Fruit fly (Drosophila melanogaster) whole organism, adult: Measurements from ENCODE around the gene dmrt93B.

Experiments used
- CG11617 ChIP-seq: fragments of 200-800 bp; sonication (Bioruptor generic); optimal IDR thresholded peaks from 2 replicates; lab custom pipeline; 2017; ENCODE audit warnings: mild to moderate bottlenecking, missing biosample characterization, missing genetic modification reagents, missing genetic modification characterization
- CG12768 ChIP-seq: fragments of 200-800 bp; sonication (Bioruptor generic); optimal IDR thresholded peaks from 2 replicates; lab custom pipeline; 2017; ENCODE audit warnings: missing biosample characterization, missing genetic modification characterization, mild to moderate bottlenecking, moderate library complexity, missing genetic modification reagents
- CG14711 ChIP-seq: fragments of 200-800 bp; sonication (Bioruptor generic); optimal IDR thresholded peaks from 2 replicates; lab custom pipeline; 2018; ENCODE audit warnings: missing biosample characterization, mild to moderate bottlenecking, missing genetic modification characterization, moderate library complexity
- CG1620 ChIP-seq: fragments of 200-800 bp; sonication (Bioruptor generic); optimal IDR thresholded peaks from 2 replicates; lab custom pipeline; 2016; ENCODE audit warnings: missing biosample characterization, missing genetic modification characterization
- CG33017 ChIP-seq: fragments of 200-800 bp; sonication (Bioruptor generic); optimal IDR thresholded peaks from 2 replicates; lab custom pipeline; 2018; ENCODE audit warnings: missing biosample characterization, mild to moderate bottlenecking, missing genetic modification characterization, moderate library complexity
- CG5204 ChIP-seq: fragments of 200-800 bp; sonication (Bioruptor generic); optimal IDR thresholded peaks from 2 replicates; lab custom pipeline; 2016; ENCODE audit warnings: missing biosample characterization, missing genetic modification characterization
- CG7045 ChIP-seq: fragments of 200-800 bp; sonication (Bioruptor generic); optimal IDR thresholded peaks from 2 replicates; lab custom pipeline; 2017; ENCODE audit warnings: missing biosample characterization, mild to moderate bottlenecking, missing genetic modification characterization
- CG7101 ChIP-seq: fragments of 200-800 bp; sonication (Bioruptor generic); optimal IDR thresholded peaks from 2 replicates; lab custom pipeline; 2018; ENCODE audit warnings: missing biosample characterization, mild to moderate bottlenecking, missing genetic modification characterization, moderate library complexity
- Clk ChIP-seq: fragments of 200-800 bp; sonication (Bioruptor generic); optimal IDR thresholded peaks from 2 replicates; lab custom pipeline; 2017; ENCODE audit warnings: missing biosample characterization, missing genetic modification characterization
- Crg-1 ChIP-seq: fragments of 200-800 bp; sonication (Bioruptor generic); optimal IDR thresholded peaks from 2 replicates; lab custom pipeline; 2016; ENCODE audit warnings: missing biosample characterization, missing genetic modification characterization
- Hr96 ChIP-seq: fragments of 200-800 bp; sonication (Bioruptor generic); optimal IDR thresholded peaks from 2 replicates; lab custom pipeline; 2016; ENCODE audit warnings: missing biosample characterization, missing genetic modification characterization
- Mnt ChIP-seq: fragments of 200-800 bp; sonication (Bioruptor generic); optimal IDR thresholded peaks from 2 replicates; lab custom pipeline; 2016; ENCODE audit warnings: missing biosample characterization, mild to moderate bottlenecking, missing genetic modification characterization
- bab1 ChIP-seq: fragments of 200-800 bp; sonication (Bioruptor generic); optimal IDR thresholded peaks from 3 replicates; lab custom pipeline; 2019; ENCODE audit warnings: missing biosample characterization, mild to moderate bottlenecking, missing genetic modification characterization, moderate library complexity
- cic ChIP-seq: fragments of 200-800 bp; sonication (Bioruptor generic); optimal IDR thresholded peaks from 2 replicates; lab custom pipeline; 2017; ENCODE audit warnings: missing biosample characterization, mild to moderate bottlenecking, missing genetic modification characterization, moderate library complexity
- cnc ChIP-seq, 2 experiments: fragments of >200 bp; optimal IDR thresholded peaks; 2 replicates each; lab custom pipeline; 2017
- kay ChIP-seq: fragments of 200-800 bp; sonication (Bioruptor generic); peaks from one replicate; lab custom pipeline; 2016; ENCODE audit warnings: missing biosample characterization, missing genetic modification characterization, borderline replicate concordance
- ovo ChIP-seq: fragments of 200-800 bp; sonication (Bioruptor generic); optimal IDR thresholded peaks from 2 replicates; lab custom pipeline; 2016; ENCODE audit warnings: missing biosample characterization, missing genetic modification characterization
- pad ChIP-seq: fragments of 200-800 bp; sonication (Bioruptor generic); optimal IDR thresholded peaks from 3 replicates; lab custom pipeline; 2017; ENCODE audit warnings: missing biosample characterization, missing genetic modification characterization, mild to moderate bottlenecking, moderate library complexity, missing genetic modification reagents
- tj ChIP-seq: fragments of 200-800 bp; sonication (Bioruptor generic); optimal IDR thresholded peaks from 3 replicates; lab custom pipeline; 2017; ENCODE audit warnings: missing biosample characterization, mild to moderate bottlenecking, missing genetic modification characterization, moderate library complexity
- toe ChIP-seq: fragments of 200-800 bp; sonication (Bioruptor generic); optimal IDR thresholded peaks from 2 replicates; lab custom pipeline; 2016; ENCODE audit warnings: missing biosample characterization, missing genetic modification characterization

Gene dmrt93B

DNA sequence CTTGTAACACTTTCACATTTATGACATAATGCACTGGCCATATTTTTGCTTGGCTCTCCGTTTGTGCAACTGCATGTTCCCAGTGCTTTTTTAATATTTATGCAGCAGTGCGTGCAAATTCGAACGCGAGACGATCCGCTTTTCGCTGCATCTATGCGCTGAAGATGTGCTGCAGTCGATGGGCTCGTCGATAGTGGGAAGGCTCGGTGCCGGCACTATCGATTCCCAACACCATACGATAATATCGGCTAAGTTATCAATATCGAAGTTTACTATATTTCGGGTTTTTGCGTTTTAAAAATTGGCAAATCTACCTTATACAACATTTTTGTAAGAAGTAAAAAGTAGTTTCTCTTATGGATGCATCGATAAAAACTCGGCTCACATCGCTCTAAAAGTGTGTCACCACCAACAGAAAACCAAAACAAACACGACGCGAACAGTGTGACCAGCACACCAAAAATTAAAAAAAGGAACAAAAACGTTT, 23.9 kb downstream of the dmrt93B start, which contains the start of gene RhoGAP93B:
TSS of gene RhoGAP93B (minus strand) at position 197 of the 487 bp plus-strand sequence.
- TF ChIP-seq toe (GFP tag; lab: Kevin White, UChicago), result peak; percentile 95
- peak; percentile 92 for TF ChIP-seq CG11617 (GFP tag; lab: Kevin White, UChicago)
- TF ChIP-seq kay (GFP tag; lab: Kevin White, UChicago), result no peak
- TF ChIP-seq tj (GFP tag; lab: Kevin White, UChicago), result peak; percentile 81
- TF ChIP-seq CG33017 (tag; lab: Kevin White, UChicago), result peak; percentile 12
- peak; percentile 94 for TF ChIP-seq bab1
- TF ChIP-seq pad (GFP tag; lab: Kevin White, UChicago), result peak; percentile 75
- peak; percentile 79 for TF ChIP-seq ovo (GFP tag; lab: Kevin White, UChicago)
- peak; percentile 74 for TF ChIP-seq Crg-1 (GFP tag; lab: Kevin White, UChicago)
- no peak for TF ChIP-seq CG5204 (GFP tag; lab: Kevin White, UChicago)
- no peak for TF ChIP-seq Hr96 (GFP tag; lab: Kevin White, UChicago)
- TF ChIP-seq CG7045, result peak; percentile 90
- TF ChIP-seq CG7101 (tag; lab: Kevin White, UChicago), result peak; percentile 86
- TF ChIP-seq cnc (optimal IDR thresholded peaks at IDR 0.05; lab: Kevin White, UChicago), result no peak
- TF ChIP-seq CG14711 (tag; lab: Kevin White, UChicago), result peak; percentile 82
- TF ChIP-seq CG12768 (GFP tag; lab: Kevin White, UChicago), result peak; percentile 92
- TF ChIP-seq Clk (GFP tag; lab: Kevin White, UChicago), result peak; percentile 91
- TF ChIP-seq CG1620 (GFP tag; lab: Kevin White, UChicago), result peak; percentile 85
- TF ChIP-seq cic, result peak; percentile 78
- TF ChIP-seq Mnt (GFP tag; lab: Kevin White, UChicago), result peak; percentile 85

DNA sequence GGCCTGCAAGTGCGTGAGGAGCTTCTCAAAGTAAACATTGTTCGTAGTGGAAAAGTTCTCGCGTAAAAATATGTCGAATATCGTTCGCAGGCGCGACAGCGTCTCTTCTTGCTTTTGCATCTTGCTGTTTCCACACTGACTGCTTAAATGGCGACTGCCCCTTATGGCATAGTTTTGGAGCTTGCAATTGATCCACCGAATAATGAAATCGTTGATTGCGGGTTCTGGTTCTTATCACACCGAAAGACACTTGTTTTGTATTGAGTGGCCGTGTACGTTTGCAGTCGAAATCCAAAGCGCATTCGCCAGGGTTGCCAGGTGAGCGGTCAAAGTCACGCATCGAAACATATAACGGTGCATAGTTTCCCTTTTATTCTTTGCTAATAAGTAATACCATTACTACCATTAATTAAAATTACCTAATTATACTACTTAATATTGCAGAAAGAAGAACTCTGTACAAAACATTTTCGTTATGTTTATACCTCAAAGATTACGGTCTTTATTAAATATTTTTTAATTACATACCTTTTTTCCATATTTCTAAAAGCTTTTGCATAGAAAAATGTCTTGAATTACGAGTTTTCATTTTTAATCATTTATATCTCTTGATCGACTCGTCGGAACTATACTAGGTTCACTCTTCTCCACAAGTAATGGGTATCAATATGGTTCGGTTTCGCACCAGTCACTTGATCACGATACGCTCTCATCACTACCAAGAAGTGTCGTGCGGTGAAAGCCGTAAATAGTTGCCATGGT, 27.8 kb downstream of the dmrt93B start, which contains the start of the genes CG7044 and Tbc1d22:
TSS of gene CG7044 (minus strand) at position 266 of the 762 bp plus-strand sequence.
TSS of gene Tbc1d22 (plus strand) at position 747 of the 762 bp plus-strand sequence.
- TF ChIP-seq CG7101 (tag; lab: Kevin White, UChicago), result peak; percentile 56
- TF ChIP-seq pad (GFP tag; lab: Kevin White, UChicago), result peak; percentile 42
- TF ChIP-seq Crg-1 (GFP tag; lab: Kevin White, UChicago), result peak; percentile 44
- TF ChIP-seq CG12768 (GFP tag; lab: Kevin White, UChicago), result no peak
- peak; percentile 75 for TF ChIP-seq CG11617 (GFP tag; lab: Kevin White, UChicago)
- no peak for TF ChIP-seq toe (GFP tag; lab: Kevin White, UChicago)
- TF ChIP-seq bab1, result no peak
- peak; percentile 39 for TF ChIP-seq tj (GFP tag; lab: Kevin White, UChicago)
- peak; percentile 28 for TF ChIP-seq CG33017 (tag; lab: Kevin White, UChicago)
- no peak for TF ChIP-seq Clk (GFP tag; lab: Kevin White, UChicago)
- TF ChIP-seq Mnt (GFP tag; lab: Kevin White, UChicago), result peak; percentile 51
- TF ChIP-seq CG14711 (tag; lab: Kevin White, UChicago), result peak; percentile 80
- peak; percentile 8 for TF ChIP-seq CG7045
- TF ChIP-seq CG5204 (GFP tag; lab: Kevin White, UChicago), result no peak
- peak; percentile 80 for TF ChIP-seq ovo (GFP tag; lab: Kevin White, UChicago)
- TF ChIP-seq CG1620 (GFP tag; lab: Kevin White, UChicago), result peak; percentile 43
- no peak for TF ChIP-seq kay (GFP tag; lab: Kevin White, UChicago)
- no peak for TF ChIP-seq cic
- TF ChIP-seq cnc (optimal IDR thresholded peaks at IDR 0.05; lab: Kevin White, UChicago), result no peak
- no peak for TF ChIP-seq Hr96 (GFP tag; lab: Kevin White, UChicago)

DNA sequence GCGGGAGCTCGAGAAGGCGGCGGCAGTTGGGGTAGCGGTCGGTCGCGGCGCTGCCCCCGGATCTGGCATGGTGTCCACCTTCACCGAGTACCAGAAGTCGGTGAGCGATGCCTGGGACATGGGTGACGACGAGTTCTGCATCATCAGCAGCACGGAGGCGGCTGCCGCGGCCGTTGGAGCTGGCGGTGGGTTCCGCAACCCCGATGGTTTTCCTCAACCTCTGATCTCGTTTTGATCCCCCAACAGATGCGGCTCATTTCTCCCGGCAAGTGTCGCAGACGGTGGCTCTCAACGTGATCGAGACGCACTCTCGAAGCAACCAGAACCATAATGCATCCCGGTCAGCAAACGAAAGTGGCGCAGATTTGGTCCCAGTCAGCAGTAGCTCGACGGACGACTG, 28.7 kb downstream of the dmrt93B start:
- no peak for TF ChIP-seq kay (GFP tag; lab: Kevin White, UChicago)
- no peak for TF ChIP-seq bab1

DNA sequence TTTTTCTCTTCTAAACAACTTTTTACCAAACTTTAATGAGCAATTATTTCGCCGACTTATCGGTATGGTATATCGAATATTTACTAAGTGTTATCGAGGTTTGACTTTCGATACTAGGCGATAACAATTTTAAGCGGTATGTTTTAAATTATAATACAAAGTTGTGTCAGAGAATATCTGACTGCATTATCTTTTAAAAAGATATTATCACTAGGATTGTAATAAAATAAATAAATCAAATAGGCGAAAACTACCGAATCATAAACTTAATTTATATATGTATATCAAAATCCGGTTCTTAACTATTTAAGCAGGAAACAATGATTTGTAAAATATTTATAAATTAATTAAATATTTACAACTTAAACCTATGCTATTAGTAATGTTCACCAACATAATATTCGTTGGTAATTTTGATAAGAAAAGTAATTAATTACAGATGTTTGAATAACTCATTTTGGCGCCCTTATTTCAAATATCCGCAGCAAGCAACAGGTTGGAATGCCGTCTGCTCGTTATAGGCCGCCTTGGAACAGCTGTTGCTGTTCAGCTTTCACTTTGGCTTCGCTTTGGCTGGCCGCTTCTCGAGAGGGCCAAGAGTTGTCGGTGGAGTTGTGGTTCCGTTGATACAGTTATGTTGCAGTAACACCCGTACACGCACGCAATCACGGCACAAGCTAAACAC, 34.2 kb downstream of the dmrt93B start, which contains the start of the genes Sec15 and rtet:
TSS of gene Sec15 (minus strand) at position 66 of the 685 bp plus-strand sequence.
TSS of gene rtet (plus strand) at position 540 of the 685 bp plus-strand sequence.
- TF ChIP-seq cic (peak; percentile 29), CG7045 (peak; percentile 64), tj (GFP tag; lab: Kevin White, UChicago) (peak; percentile 54), Mnt (GFP tag; lab: Kevin White, UChicago) (peak; percentile 15), CG1620 (GFP tag; lab: Kevin White, UChicago) (peak; percentile 61), CG33017 (tag; lab: Kevin White, UChicago) (peak; percentile 21), toe (GFP tag; lab: Kevin White, UChicago) (no peak), CG5204 (GFP tag; lab: Kevin White, UChicago) (no peak), pad (GFP tag; lab: Kevin White, UChicago) (peak; percentile 48), cnc (optimal IDR thresholded peaks at IDR 0.05; lab: Kevin White, UChicago) (no peak), CG7101 (tag; lab: Kevin White, UChicago) (peak; percentile 37), CG12768 (GFP tag; lab: Kevin White, UChicago) (peak; percentile 51), Crg-1 (GFP tag; lab: Kevin White, UChicago) (no peak), CG11617 (GFP tag; lab: Kevin White, UChicago) (peak; percentile 81), bab1 (peak; percentile 95), CG14711 (tag; lab: Kevin White, UChicago) (peak; percentile 40), Clk (GFP tag; lab: Kevin White, UChicago) (peak; percentile 36)
